Fruit fly (Drosophila melanogaster) whole organism, adult: Measurements from ENCODE around the gene chas.

ENCODE experiments used
- CG12768 ChIP-seq: fragments of 200-800 bp; sonication (Bioruptor generic); optimal IDR thresholded peaks from 2 replicates; lab custom pipeline; 2017; ENCODE audit warnings: missing biosample characterization, missing genetic modification characterization, mild to moderate bottlenecking, moderate library complexity, missing genetic modification reagents
- CG33017 ChIP-seq: fragments of 200-800 bp; sonication (Bioruptor generic); optimal IDR thresholded peaks from 2 replicates; lab custom pipeline; 2018; ENCODE audit warnings: missing biosample characterization, mild to moderate bottlenecking, missing genetic modification characterization, moderate library complexity
- CG7101 ChIP-seq: fragments of 200-800 bp; sonication (Bioruptor generic); optimal IDR thresholded peaks from 2 replicates; lab custom pipeline; 2018; ENCODE audit warnings: missing biosample characterization, mild to moderate bottlenecking, missing genetic modification characterization, moderate library complexity
- Clk ChIP-seq: fragments of 200-800 bp; sonication (Bioruptor generic); optimal IDR thresholded peaks from 2 replicates; lab custom pipeline; 2017; ENCODE audit warnings: missing biosample characterization, missing genetic modification characterization
- Crg-1 ChIP-seq: fragments of 200-800 bp; sonication (Bioruptor generic); optimal IDR thresholded peaks from 2 replicates; lab custom pipeline; 2016; ENCODE audit warnings: missing biosample characterization, missing genetic modification characterization
- Hr96 ChIP-seq: fragments of 200-800 bp; sonication (Bioruptor generic); optimal IDR thresholded peaks from 2 replicates; lab custom pipeline; 2016; ENCODE audit warnings: missing biosample characterization, missing genetic modification characterization
- cic ChIP-seq: fragments of 200-800 bp; sonication (Bioruptor generic); optimal IDR thresholded peaks from 2 replicates; lab custom pipeline; 2017; ENCODE audit warnings: missing biosample characterization, mild to moderate bottlenecking, missing genetic modification characterization, moderate library complexity
- ovo ChIP-seq: fragments of 200-800 bp; sonication (Bioruptor generic); optimal IDR thresholded peaks from 2 replicates; lab custom pipeline; 2016; ENCODE audit warnings: missing biosample characterization, missing genetic modification characterization
- pad ChIP-seq: fragments of 200-800 bp; sonication (Bioruptor generic); optimal IDR thresholded peaks from 3 replicates; lab custom pipeline; 2017; ENCODE audit warnings: missing biosample characterization, missing genetic modification characterization, mild to moderate bottlenecking, moderate library complexity, missing genetic modification reagents
- toe ChIP-seq: fragments of 200-800 bp; sonication (Bioruptor generic); optimal IDR thresholded peaks from 2 replicates; lab custom pipeline; 2016; ENCODE audit warnings: missing biosample characterization, missing genetic modification characterization

DNA sequence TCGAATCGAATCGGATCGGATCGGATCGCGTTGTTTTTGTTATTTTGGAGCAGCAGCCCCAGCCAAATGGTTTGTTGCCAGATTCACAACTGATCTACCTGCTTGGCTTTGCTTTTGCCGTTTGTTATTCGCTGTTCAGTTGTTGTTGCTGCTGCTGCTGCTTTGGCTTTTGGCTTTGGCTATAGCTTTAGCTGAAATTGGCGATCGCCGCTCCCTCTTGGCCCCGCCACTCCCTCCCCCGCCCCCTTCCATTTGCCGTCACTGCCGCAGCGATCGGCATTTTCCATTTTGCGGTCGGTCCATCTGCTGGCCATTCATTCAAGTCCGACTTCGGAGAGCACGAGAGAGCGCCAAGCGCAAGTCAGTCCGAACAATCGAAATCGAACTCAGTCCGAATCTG lies at the start of gene chas:
- TF ChIP-seq Crg-1 (GFP tag; lab: Kevin White, UChicago) (no peak), toe (GFP tag; lab: Kevin White, UChicago) (no peak), ovo (GFP tag; lab: Kevin White, UChicago) (no peak), Clk (no peak), pad (no peak), Hr96 (GFP tag; lab: Kevin White, UChicago) (no peak), cic (GFP tag; lab: Kevin White, UChicago) (peak; percentile 53), CG7101 (tag; lab: Kevin White, UChicago) (no peak), CG33017 (no peak), CG12768 (GFP tag; lab: Kevin White, UChicago) (no peak)
